Worm (Caenorhabditis elegans): ENCODE data around the gene ceh-81.

ce11 chrII:1682218-1682617, 48.0 kb upstream of the ceh-81 start, which contains the start of gene fbxb-26:
- no peak for TF ChIP-seq egl-27 (tag; optimal IDR thresholded peaks at IDR 0.05)
- TF ChIP-seq R02D3.7 (tag; optimal IDR thresholded peaks at IDR 0.05) = no peak
- no peak for TF ChIP-seq fos-1 (tag; optimal IDR thresholded peaks at IDR 0.05)
- TF ChIP-seq fkh-10 (GFP tag; optimal IDR thresholded peaks at IDR 0.05) = no peak
- TF ChIP-seq duxl-1 (tag; optimal IDR thresholded peaks at IDR 0.05; ENCODE audit: poor library complexity) = no peak
- TF ChIP-seq pqm-1 (tag; optimal IDR thresholded peaks at IDR 0.05) = no peak

All from whole organism, L4 larva.